Fruit fly (Drosophila melanogaster): Measurements from ENCODE around the gene CG13895.

Gene CG13895

dm6 chr3L:700160-700917 is 7.7 kb downstream of the CG13895 start (continued):
- no peak for TF ChIP-seq MESR4 (GFP tag; optimal IDR thresholded peaks at IDR 0.05)
- peak; percentile 23 to 48 for TF ChIP-seq chif (GFP tag; optimal IDR thresholded peaks at IDR 0.05)
- TF ChIP-seq CG7786 (GFP tag; optimal IDR thresholded peaks at IDR 0.05), result no peak
- TF ChIP-seq CG10267 (tag; optimal IDR thresholded peaks at IDR 0.05), result peak; percentile 44
- TF ChIP-seq CG10979 (tag; optimal IDR thresholded peaks at IDR 0.05), result peak; percentile 59
- TF ChIP-seq NC2β (GFP tag; optimal IDR thresholded peaks at IDR 0.05), result peak; percentile 10
- TF ChIP-seq wek (GFP tag; optimal IDR thresholded peaks at IDR 0.05), result no peak
- no peak for TF ChIP-seq CG6654 (GFP tag; optimal IDR thresholded peaks at IDR 0.05)
- TF ChIP-seq luna (GFP tag; optimal IDR thresholded peaks at IDR 0.05), result no peak
- TF ChIP-seq CG9215 (GFP tag; IDR thresholded peaks at IDR 0.05), result no peak
- peak; percentile 41 for TF ChIP-seq B-H2 (GFP tag; optimal IDR thresholded peaks at IDR 0.05)
- TF ChIP-seq Doc3 (GFP tag; IDR thresholded peaks at IDR 0.05; ENCODE audit: partially characterized antibody), result no peak
- TF ChIP-seq zfh2 (GFP tag; optimal IDR thresholded peaks at IDR 0.05), result no peak
- peak; percentile 54 for TF ChIP-seq fd96Cb (tag; optimal IDR thresholded peaks at IDR 0.05)
- no peak for TF ChIP-seq CG11093 (GFP tag; IDR thresholded peaks at IDR 0.05)
- TF ChIP-seq CG31365 (tag; optimal IDR thresholded peaks at IDR 0.05), result peak; percentile 42
- TF ChIP-seq nerfin-1 (tag; optimal IDR thresholded peaks at IDR 0.05), result peak; percentile 20
- TF ChIP-seq HLH54F (GFP tag; optimal IDR thresholded peaks at IDR 0.05), result no peak
- TF ChIP-seq vfl (GFP tag; optimal IDR thresholded peaks at IDR 0.05), result peak; percentile 13
- TF ChIP-seq Ssrp (tag; optimal IDR thresholded peaks at IDR 0.05), result peak; percentile 24
- no peak for TF ChIP-seq grn (GFP tag; optimal IDR thresholded peaks at IDR 0.05)
- peak; percentile 62; the same call in 1 of the 2 replicates for TF ChIP-seq CG32532 (GFP tag; IDR thresholded peaks at IDR 0.05)
- no peak for TF ChIP-seq CG11696 (GFP tag; IDR thresholded peaks at IDR 0.05)
- peak; percentile 56; the same call in 1 of the 2 replicates for TF ChIP-seq HLH3B (GFP tag; IDR thresholded peaks at IDR 0.05)
- TF ChIP-seq nerfin-2 (GFP tag; IDR thresholded peaks at IDR 0.05; ENCODE audit: partially characterized antibody), result no peak
- no peak for TF ChIP-seq Dp (GFP tag; optimal IDR thresholded peaks at IDR 0.05)
- no peak for TF ChIP-seq CG31388 (GFP tag; optimal IDR thresholded peaks at IDR 0.05)
- TF ChIP-seq CG17912 (GFP tag; optimal IDR thresholded peaks at IDR 0.05), result no peak
- TF ChIP-seq Camta (GFP tag; optimal IDR thresholded peaks at IDR 0.05), result no peak
- TF ChIP-seq CG9437 (GFP tag; optimal IDR thresholded peaks at IDR 0.05), result peak; percentile 59
- peak; percentile 5 to 59 for TF ChIP-seq Pdp1 (GFP tag; optimal IDR thresholded peaks at IDR 0.05)
- TF ChIP-seq CG12942 (GFP tag; optimal IDR thresholded peaks at IDR 0.05), result peak; percentile 37
- no peak; the same call in 2 of the 3 replicates for TF ChIP-seq B-H1 (GFP tag; IDR thresholded peaks at IDR 0.05)
- no peak for TF ChIP-seq Gug (GFP tag; IDR thresholded peaks at IDR 0.05)
- peak; percentile 34 for TF ChIP-seq CG11723 (GFP tag; optimal IDR thresholded peaks at IDR 0.05)
- no peak for TF ChIP-seq crp (GFP tag; optimal IDR thresholded peaks at IDR 0.05)
- TF ChIP-seq sens (GFP tag), result peak; percentile 91
- peak; percentile 6 for TF ChIP-seq CG8281 (tag; optimal IDR thresholded peaks at IDR 0.05)
- TF ChIP-seq HmgZ (tag; optimal IDR thresholded peaks at IDR 0.05), result peak; percentile 71
- peak; percentile 71 for TF ChIP-seq BtbVII (GFP tag; optimal IDR thresholded peaks at IDR 0.05)
- peak; percentile 86 for TF ChIP-seq unpg (GFP tag; optimal IDR thresholded peaks at IDR 0.05)
- peak; percentile 24; the same call in 1 of the 2 replicates for TF ChIP-seq CG14667 (GFP tag; IDR thresholded peaks at IDR 0.05)
- peak; percentile 29; the same call in 1 of the 2 replicates for TF ChIP-seq sisA (GFP tag; IDR thresholded peaks at IDR 0.05)
- TF ChIP-seq hbn (GFP tag; IDR thresholded peaks at IDR 0.05; ENCODE audit: partially characterized antibody), result no peak
- TF ChIP-seq CG5245 (GFP tag; optimal IDR thresholded peaks at IDR 0.05), result no peak
- TF ChIP-seq CG15011 (GFP tag; optimal IDR thresholded peaks at IDR 0.05), result peak; percentile 38
- TF ChIP-seq twi (tag; optimal IDR thresholded peaks at IDR 0.05), result no peak
- no peak for TF ChIP-seq slp2 (GFP tag; optimal IDR thresholded peaks at IDR 0.05)
- peak; percentile 28; the same call in 1 of the 2 replicates for TF ChIP-seq CG9932 (GFP tag; IDR thresholded peaks at IDR 0.05)

Measured in whole organism, embryonic.